Fruit fly (Drosophila melanogaster) whole organism, prepupa: Measurements from ENCODE around the gene Pde9.

Experiments used
- Blimp-1 ChIP-seq: fragments of 200-800 bp; sonication (Bioruptor generic); optimal IDR thresholded peaks from 3 replicates; lab custom pipeline; 2017; ENCODE audit warnings: missing biosample characterization, missing genetic modification characterization, mild to moderate bottlenecking, moderate library complexity, missing genetic modification reagents
- CG11762 ChIP-seq: fragments of 200-800 bp; sonication (Bioruptor generic); optimal IDR thresholded peaks from 3 replicates; lab custom pipeline; 2016; ENCODE audit warnings: missing biosample characterization, missing genetic modification characterization; ENCODE audit not compliant: insufficient read depth
- CG11902 ChIP-seq: fragments of 200-800 bp; sonication (Bioruptor generic); optimal IDR thresholded peaks from 3 replicates; lab custom pipeline; 2016; ENCODE audit warnings: missing biosample characterization, missing genetic modification characterization
- CG15336 ChIP-seq: fragments of 200-800 bp; sonication (Bioruptor generic); IDR thresholded peaks from 2 replicates; pipeline ENCODE4 v1.3.6; 2022; ENCODE audit warnings: missing biosample characterization, missing genetic modification characterization
- CG1621 ChIP-seq: fragments of 200-800 bp; sonication (Bioruptor generic); optimal IDR thresholded peaks from 3 replicates; lab custom pipeline; 2018; ENCODE audit warnings: missing biosample characterization, mild to moderate bottlenecking, missing genetic modification characterization
- CG16779 ChIP-seq: fragments of 200-800 bp; sonication (Bioruptor generic); optimal IDR thresholded peaks from 3 replicates; lab custom pipeline; 2017; ENCODE audit warnings: missing biosample characterization, mild to moderate bottlenecking, missing genetic modification characterization
- CG3032 ChIP-seq: fragments of 200-800 bp; optimal IDR thresholded peaks from 2 replicates; lab custom pipeline; 2019; ENCODE audit warnings: missing biosample characterization, mild to moderate bottlenecking, missing genetic modification characterization, moderate library complexity
- CG31627 ChIP-seq: fragments of 200-800 bp; sonication (Bioruptor generic); optimal IDR thresholded peaks from 3 replicates; lab custom pipeline; 2016; ENCODE audit warnings: missing biosample characterization, missing genetic modification characterization
- CG6163 ChIP-seq: fragments of 200-800 bp; sonication (Bioruptor generic); IDR thresholded peaks from 3 replicates; pipeline ENCODE4 v1.3.6; 2022; ENCODE audit warnings: missing biosample characterization, missing genetic modification characterization
- CG6792 ChIP-seq: fragments of 200-800 bp; sonication (Bioruptor generic); optimal IDR thresholded peaks from 3 replicates; lab custom pipeline; 2016; ENCODE audit warnings: missing biosample characterization, missing genetic modification characterization
- CG6808 ChIP-seq: fragments of 200-800 bp; sonication (Bioruptor generic); optimal IDR thresholded peaks from 3 replicates; lab custom pipeline; 2017; ENCODE audit warnings: missing biosample characterization, missing genetic modification characterization, mild to moderate bottlenecking, moderate library complexity, missing genetic modification reagents
- CG6854 ChIP-seq: fragments of 200-800 bp; sonication (Bioruptor generic); optimal IDR thresholded peaks from 2 replicates; lab custom pipeline; 2017; ENCODE audit warnings: missing biosample characterization, mild to moderate bottlenecking, missing genetic modification characterization
- CG8119 ChIP-seq: fragments of 200-800 bp; sonication (Bioruptor generic); IDR thresholded peaks from 3 replicates; pipeline ENCODE4 v1.3.6; 2022; ENCODE audit warnings: missing biosample characterization, missing genetic modification characterization
- CG8319 ChIP-seq: fragments of 200-800 bp; sonication (Bioruptor generic); optimal IDR thresholded peaks from 3 replicates; lab custom pipeline; 2016; ENCODE audit warnings: missing biosample characterization, missing genetic modification characterization
- CG9139 ChIP-seq: fragments of 200-800 bp; sonication (Bioruptor generic); optimal IDR thresholded peaks from 3 replicates; lab custom pipeline; 2017; ENCODE audit warnings: missing biosample characterization, mild to moderate bottlenecking, missing genetic modification characterization
- Eip75B ChIP-seq: fragments of 200-800 bp; sonication (Bioruptor generic); optimal IDR thresholded peaks from 3 replicates; lab custom pipeline; 2016; ENCODE audit warnings: missing biosample characterization, missing genetic modification characterization
- Eip78C ChIP-seq: fragments of 200-800 bp; sonication (Bioruptor generic); peaks from one replicate; lab custom pipeline; 2016; ENCODE audit warnings: missing biosample characterization, missing genetic modification characterization
- Eip93F ChIP-seq: fragments of 200-800 bp; sonication (Bioruptor generic); optimal IDR thresholded peaks from 2 replicates; lab custom pipeline; 2016; ENCODE audit warnings: missing biosample characterization, mild to moderate bottlenecking, missing genetic modification characterization
- Ets21C ChIP-seq: fragments of 200-800 bp; sonication (Bioruptor generic); optimal IDR thresholded peaks from 3 replicates; lab custom pipeline; 2016; ENCODE audit warnings: missing biosample characterization, missing genetic modification characterization
- Ets96B ChIP-seq: fragments of 200-800 bp; optimal IDR thresholded peaks from 2 replicates; lab custom pipeline; 2019; ENCODE audit warnings: missing biosample characterization, mild to moderate bottlenecking, missing genetic modification characterization, moderate library complexity
- Hr38 ChIP-seq: sonication (Bioruptor generic); optimal IDR thresholded peaks from 2 replicates; lab custom pipeline; 2016; ENCODE audit warnings: missing biosample characterization, missing genetic modification characterization
- Lpt ChIP-seq: fragments of 200-800 bp; sonication (Bioruptor generic); optimal IDR thresholded peaks from 3 replicates; lab custom pipeline; 2016; ENCODE audit warnings: missing biosample characterization, missing genetic modification characterization
- Met ChIP-seq: fragments of 200-800 bp; sonication (Bioruptor generic); optimal IDR thresholded peaks from 3 replicates; lab custom pipeline; 2016; ENCODE audit warnings: missing biosample characterization, missing genetic modification characterization
- OdsH ChIP-seq: fragments of 200-800 bp; sonication (Bioruptor generic); optimal IDR thresholded peaks from 3 replicates; lab custom pipeline; 2016; ENCODE audit warnings: missing biosample characterization, missing genetic modification characterization
- Smox ChIP-seq: fragments of 200-800 bp; sonication (Bioruptor generic); optimal IDR thresholded peaks from 3 replicates; lab custom pipeline; 2016; ENCODE audit warnings: missing biosample characterization, missing genetic modification characterization
- Sox15 ChIP-seq: fragments of 200-800 bp; sonication (Bioruptor generic); optimal IDR thresholded peaks from 3 replicates; lab custom pipeline; 2016; ENCODE audit warnings: missing biosample characterization, missing genetic modification characterization
- acj6 ChIP-seq: fragments of 200-800 bp; sonication (Bioruptor generic); optimal IDR thresholded peaks from 3 replicates; lab custom pipeline; 2016; ENCODE audit warnings: missing biosample characterization, missing genetic modification characterization
- cyc ChIP-seq: fragments of 200-800 bp; sonication (Bioruptor generic); optimal IDR thresholded peaks from 3 replicates; lab custom pipeline; 2016; ENCODE audit warnings: missing biosample characterization, missing genetic modification characterization
- dsx ChIP-seq: fragments of 200-800 bp; optimal IDR thresholded peaks from 3 replicates; lab custom pipeline; 2019; ENCODE audit warnings: missing biosample characterization, mild to moderate bottlenecking, missing genetic modification characterization, moderate library complexity; ENCODE audit not compliant: poor library complexity, severe bottlenecking
- eg ChIP-seq: fragments of 200-800 bp; sonication (Bioruptor generic); IDR thresholded peaks from 3 replicates; pipeline ENCODE4 v1.3.6; 2022; ENCODE audit warnings: missing biosample characterization, missing genetic modification characterization
- esn ChIP-seq: fragments of 200-800 bp; sonication (Bioruptor generic); optimal IDR thresholded peaks from 2 replicates; lab custom pipeline; 2016; ENCODE audit warnings: missing biosample characterization, mild to moderate bottlenecking, missing genetic modification characterization, moderate library complexity
- fd85E ChIP-seq: fragments of 200-800 bp; sonication (Bioruptor generic); optimal IDR thresholded peaks from 3 replicates; lab custom pipeline; 2016; ENCODE audit warnings: missing biosample characterization, missing genetic modification characterization
- fkh ChIP-seq: fragments of 200-800 bp; sonication (Bioruptor generic); optimal IDR thresholded peaks from 3 replicates; lab custom pipeline; 2017; ENCODE audit warnings: missing biosample characterization, mild to moderate bottlenecking, missing genetic modification characterization, moderate library complexity
- lz ChIP-seq: fragments of 200-800 bp; sonication (Bioruptor generic); optimal IDR thresholded peaks from 3 replicates; lab custom pipeline; 2016; ENCODE audit warnings: missing biosample characterization, missing genetic modification characterization
- net ChIP-seq: fragments of 200-800 bp; sonication (Bioruptor generic); optimal IDR thresholded peaks from 3 replicates; lab custom pipeline; 2016; ENCODE audit warnings: missing biosample characterization, missing genetic modification characterization
- pdm3 ChIP-seq: fragments of 200-800 bp; sonication (Bioruptor generic); optimal IDR thresholded peaks from 3 replicates; lab custom pipeline; 2016; ENCODE audit warnings: missing biosample characterization, missing genetic modification characterization
- salr ChIP-seq, 2 experiments: fragments of 200-800 bp; sonication (Bioruptor generic); optimal IDR thresholded peaks; 3 replicates each; lab custom pipeline; 2016 to 2018; ENCODE audit warnings: missing biosample characterization in 2 of 2, missing genetic modification characterization in 2 of 2, mild to moderate bottlenecking in 1 of 2
- ss ChIP-seq, 2 experiments: fragments of 200-800 bp; sonication (Bioruptor generic); optimal IDR thresholded peaks; 2 replicates in 1 of 2; 3 replicates in 1 of 2; lab custom pipeline; 2017 to 2018; ENCODE audit warnings: mild to moderate bottlenecking in 2 of 2, missing biosample characterization in 2 of 2, missing genetic modification characterization in 2 of 2, moderate library complexity in 1 of 2
- svp ChIP-seq: fragments of 200-800 bp; sonication (Bioruptor generic); peaks from one replicate; lab custom pipeline; 2016; ENCODE audit warnings: missing biosample characterization, missing genetic modification characterization
- vri ChIP-seq: fragments of 200-800 bp; sonication (Bioruptor generic); optimal IDR thresholded peaks from 3 replicates; lab custom pipeline; 2016; ENCODE audit warnings: missing biosample characterization, mild to moderate bottlenecking, missing genetic modification characterization

The Pde9 gene

DNA sequence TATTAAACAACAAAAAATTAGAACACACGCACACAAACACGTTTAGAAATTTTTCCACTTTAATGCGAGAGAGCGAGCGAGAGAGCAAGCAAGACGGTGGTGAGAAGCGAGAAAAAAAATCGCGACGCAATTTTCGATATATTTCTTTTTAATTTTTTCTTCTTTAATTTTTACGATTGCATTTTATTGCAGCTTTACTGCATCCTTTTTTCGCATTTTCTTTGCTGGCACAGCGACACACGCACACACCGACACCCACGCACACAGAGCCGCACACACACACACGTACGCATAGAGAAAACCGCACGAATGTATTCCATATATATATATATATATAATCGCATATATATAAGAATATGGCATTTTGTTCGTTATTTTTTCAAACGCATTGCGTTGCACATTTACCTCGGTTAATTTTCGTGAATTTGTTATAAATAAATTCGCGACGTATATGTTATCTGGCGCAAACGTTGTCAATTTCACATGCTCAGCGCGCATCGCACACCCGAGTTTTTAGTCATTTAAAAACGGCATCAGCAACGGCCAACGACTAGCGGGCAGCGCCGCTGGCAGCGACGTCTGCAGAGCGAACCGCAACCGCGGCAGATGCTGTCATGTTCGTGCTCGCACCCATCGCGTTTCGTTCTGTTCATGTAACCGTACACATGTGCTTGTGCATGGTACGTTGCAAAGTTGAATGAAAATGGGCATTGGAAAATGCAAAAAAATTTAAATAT, 155.0 kb downstream of the Pde9 start, which contains the start of gene Smr:
Gene Smr (minus strand): TSS at position 705 of the 737 bp plus-strand sequence.
- TF ChIP-seq eg (GFP tag; lab: Robert Waterston, UW) (peak; percentile 33; the same call in 1 of the 3 replicates), net (GFP tag; lab: Kevin White, UChicago) (peak; percentile 32), svp (GFP tag; lab: Kevin White, UChicago) (peak; percentile 78), CG3032 (tag; lab: Kevin White, UChicago) (no peak), CG15336 (0 out of 2 replicates have a peak, but pooled peaks have one; percentile 28), CG6792 (GFP tag; lab: Kevin White, UChicago) (no peak), CG6854 (GFP tag; lab: Kevin White, UChicago) (peak; percentile 10), fkh (GFP tag; lab: Kevin White, UChicago) (peak; percentile 27), dsx (GFP tag; lab: Kevin White, UChicago) (peak; percentile 47), Sox15 (no peak), ss (GFP tag; optimal IDR thresholded peaks at IDR 0.05; lab: Kevin White, UChicago) (peak; percentile 29 to 36), lz (GFP tag; lab: Kevin White, UChicago) (no peak), fd85E (GFP tag; lab: Kevin White, UChicago) (no peak), Ets96B (tag; lab: Kevin White, UChicago) (no peak), CG9139 (peak; percentile 10), Eip93F (GFP tag; lab: Kevin White, UChicago) (peak; percentile 23), Eip78C (GFP tag; lab: Kevin White, UChicago) (peak; percentile 57)

DNA sequence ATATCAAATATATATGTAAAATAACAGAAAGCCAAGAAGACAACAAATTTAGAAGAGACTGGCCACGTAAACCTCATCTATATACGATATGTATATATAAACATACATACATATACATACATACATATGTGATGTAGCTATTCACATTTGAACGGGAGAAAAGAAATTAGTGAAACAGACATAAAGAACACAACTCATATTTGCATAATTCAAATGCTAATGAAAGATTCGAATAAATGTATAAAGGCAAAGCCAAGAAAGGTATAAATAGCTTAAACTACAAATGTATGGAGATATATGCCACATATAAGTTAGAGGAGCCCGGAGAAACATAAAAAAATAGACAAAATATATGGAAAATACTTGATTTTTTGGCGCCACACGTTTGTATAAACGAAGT, 156.7 kb downstream of the Pde9 start:
- TF ChIP-seq OdsH (no peak), pdm3 (GFP tag; lab: Kevin White, UChicago) (no peak), Smox (no peak), Met (GFP tag; lab: Kevin White, UChicago) (no peak), CG16779 (tag; lab: Kevin White, UChicago) (no peak), CG8319 (GFP tag; lab: Kevin White, UChicago) (no peak), esn (GFP tag; lab: Kevin White, UChicago) (no peak), Hr38 (GFP tag; lab: Kevin White, UChicago) (no peak), acj6 (no peak), CG11902 (no peak), fd85E (GFP tag; lab: Kevin White, UChicago) (no peak), CG31627 (GFP tag; lab: Kevin White, UChicago) (no peak), eg (GFP tag; lab: Robert Waterston, UW) (no peak), svp (GFP tag; lab: Kevin White, UChicago) (no peak), Lpt (no peak), CG8119 (GFP tag; lab: Robert Waterston, UW) (no peak), CG11762 (GFP tag; lab: Kevin White, UChicago) (no peak)
- TF ChIP-seq, all 60 proteins: peak for 0

DNA sequence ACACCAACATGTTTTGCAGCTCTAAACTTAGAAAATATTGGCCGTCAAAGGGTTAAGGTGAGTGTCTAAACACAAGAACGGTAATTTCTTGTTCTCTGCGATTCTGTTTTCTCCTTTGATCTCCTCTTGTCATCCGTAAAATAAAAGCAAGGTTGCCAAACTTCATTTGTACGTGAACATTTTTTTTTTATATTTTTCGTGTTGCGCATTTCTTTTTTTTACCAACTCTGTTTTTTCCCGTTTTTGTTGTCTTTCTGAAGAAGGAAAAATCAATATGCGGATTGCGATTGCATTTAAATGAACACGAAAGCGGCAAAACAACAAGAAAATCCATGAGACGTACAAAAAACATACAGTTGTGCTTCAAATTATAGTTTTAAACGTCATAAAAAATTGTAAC, 157.3 kb downstream of the Pde9 start:
- TF ChIP-seq Smox (peak; percentile 22), svp (GFP tag; lab: Kevin White, UChicago) (peak; percentile 42), ss (GFP tag; optimal IDR thresholded peaks at IDR 0.05; lab: Kevin White, UChicago) (peak in 1 of 2 experiments; percentile 24), CG6163 (GFP tag; lab: Robert Waterston, UW) (peak; percentile 50; the same call in 2 of the 3 replicates), Ets21C (GFP tag; lab: Kevin White, UChicago) (no peak)

DNA sequence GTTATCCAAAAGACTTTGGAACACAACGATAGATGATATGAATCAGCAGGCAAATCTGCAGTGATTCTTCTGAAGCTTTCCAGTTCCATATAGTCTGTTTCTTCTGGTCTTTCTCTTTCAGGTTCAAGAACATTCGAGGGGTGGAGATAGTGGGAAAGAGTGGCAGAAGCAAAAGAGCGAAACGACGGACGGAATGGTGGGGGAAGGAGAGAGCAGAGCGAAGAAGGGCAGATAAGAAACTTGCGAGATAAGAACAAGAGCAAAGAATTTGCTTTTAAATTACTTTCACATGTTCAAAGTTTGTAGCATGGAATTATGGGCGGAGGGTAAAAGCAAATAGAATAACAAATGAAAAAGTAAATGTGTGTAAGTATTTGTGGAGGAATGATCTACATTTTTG, 158.1 kb downstream of the Pde9 start:
- TF ChIP-seq CG15336 (0 out of 2 replicates have a peak, but pooled peaks have one; percentile 28), Eip75B (GFP tag; lab: Kevin White, UChicago) (peak; percentile 1), CG6163 (GFP tag; lab: Robert Waterston, UW) (peak; percentile 65), net (GFP tag; lab: Kevin White, UChicago) (no peak), svp (GFP tag; lab: Kevin White, UChicago) (peak; percentile 70), ss (GFP tag; optimal IDR thresholded peaks at IDR 0.05; lab: Kevin White, UChicago) (peak in 1 of 2 experiments; percentile 43), CG8119 (GFP tag; lab: Robert Waterston, UW) (0 out of 3 replicates have a peak, but pooled peaks have one; percentile 16), CG6808 (peak; percentile 30), CG9139 (peak; percentile 40), vri (peak; percentile 18), fkh (GFP tag; lab: Kevin White, UChicago) (peak; percentile 66), Blimp-1 (GFP tag; lab: Kevin White, UChicago) (peak; percentile 24), Lpt (peak; percentile 11), dsx (GFP tag; lab: Kevin White, UChicago) (peak; percentile 41), CG16779 (tag; lab: Kevin White, UChicago) (no peak), cyc (GFP tag; lab: Kevin White, UChicago) (no peak), CG1621 (tag; lab: Kevin White, UChicago) (peak; percentile 7), salr (GFP tag; optimal IDR thresholded peaks at IDR 0.05; lab: Kevin White, UChicago) (no peak)
